Worm (Caenorhabditis elegans) whole organism, mixed stage, embryonic: Measurements from ENCODE around the gene srbc-49.

Source experiments
- cnd-1 ChIP-seq: fragments of 200-800 bp; sonication (Bioruptor generic); optimal IDR thresholded peaks from 2 replicates; lab custom pipeline; 2018; ENCODE audit warnings: mild to moderate bottlenecking, missing genetic modification characterization, missing compliant biosample characterization
- drap-1 ChIP-seq: fragments of 200-800 bp; sonication (Bioruptor generic); optimal IDR thresholded peaks from 3 replicates; lab custom pipeline; 2018; ENCODE audit warnings: mild to moderate bottlenecking, missing genetic modification characterization, missing compliant biosample characterization
- flh-1 ChIP-seq: fragments of 200-800 bp; sonication (Bioruptor generic); optimal IDR thresholded peaks from 2 replicates; lab custom pipeline; 2018; ENCODE audit warnings: mild to moderate bottlenecking, missing genetic modification characterization, moderate library complexity, missing compliant biosample characterization
- lin-13 ChIP-seq: fragments of 150-350 bp; optimal IDR thresholded peaks from 2 replicates; lab custom pipeline; 2014; ENCODE audit warnings: missing biosample characterization, missing genetic modification characterization
- lsy-2 ChIP-seq: fragments of 150-350 bp; optimal IDR thresholded peaks from 2 replicates; lab custom pipeline; 2014; ENCODE audit warnings: missing biosample characterization, missing genetic modification characterization
- nhr-12 ChIP-seq: fragments of 150-350 bp; optimal IDR thresholded peaks from 2 replicates; lab custom pipeline; 2014; ENCODE audit warnings: missing biosample characterization, missing genetic modification characterization
- nhr-237 ChIP-seq: fragments of 150-350 bp; optimal IDR thresholded peaks from 2 replicates; lab custom pipeline; 2014; ENCODE audit warnings: missing biosample characterization, missing genetic modification characterization
- nhr-28 ChIP-seq: fragments of 150-350 bp; optimal IDR thresholded peaks from 2 replicates; lab custom pipeline; 2014; ENCODE audit warnings: missing biosample characterization, missing genetic modification characterization
- pha-4 ChIP-seq: fragments of 150-350 bp; optimal IDR thresholded peaks from 2 replicates; lab custom pipeline; 2018; ENCODE audit warnings: missing biosample characterization, missing genetic modification reagents, missing genetic modification characterization
- unc-120 ChIP-seq: sonication (generic microtip); optimal IDR thresholded peaks from 2 replicates; lab custom pipeline; 2017; ENCODE audit warnings: missing genetic modification characterization, missing compliant biosample characterization; ENCODE audit not compliant: poor library complexity, severe bottlenecking
- unc-62 ChIP-seq: fragments of 150-350 bp; optimal IDR thresholded peaks from 2 replicates; lab custom pipeline; 2014; ENCODE audit warnings: missing biosample characterization, missing genetic modification reagents, missing genetic modification characterization
- ztf-11 ChIP-seq: fragments of 150-350 bp; optimal IDR thresholded peaks from 2 replicates; lab custom pipeline; 2014; ENCODE audit warnings: missing biosample characterization, missing genetic modification characterization

DNA sequence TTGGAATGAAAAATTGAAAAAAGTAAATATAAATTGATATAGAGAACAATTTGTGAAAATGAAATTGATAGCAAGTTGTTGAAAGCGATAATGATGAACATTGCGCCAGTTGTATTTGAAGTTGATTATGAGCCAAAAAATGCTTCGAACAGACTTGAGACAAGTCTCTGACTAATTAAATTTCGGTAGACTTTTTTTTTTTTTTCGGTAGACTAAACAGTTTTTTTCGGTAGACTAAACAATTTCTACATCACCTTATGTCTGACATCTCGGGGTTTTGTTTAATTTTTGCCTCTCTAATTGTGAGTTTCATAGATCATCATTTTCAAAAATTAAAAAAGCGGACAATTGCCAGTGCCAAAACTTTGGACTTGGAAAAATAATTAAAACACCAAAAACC, 12.1 kb downstream of the srbc-49 start, which contains the start of gene srbc-54:
- TF ChIP-seq flh-1, result no peak
- no peak for TF ChIP-seq cnd-1
- no peak for TF ChIP-seq unc-62
- no peak for TF ChIP-seq ztf-11
- TF ChIP-seq lin-13, result no peak
- no peak for TF ChIP-seq lsy-2 (tag; lab: Kevin White, UChicago)
- no peak for TF ChIP-seq nhr-28 (tag; lab: Kevin White, UChicago)
- TF ChIP-seq nhr-237 (tag; lab: Kevin White, UChicago), result no peak
- no peak for TF ChIP-seq nhr-12 (tag; lab: Kevin White, UChicago)
- no peak for TF ChIP-seq unc-120 (tag; lab: Kevin White, UChicago)
- TF ChIP-seq drap-1 (GFP tag; lab: Kevin White, UChicago), result no peak
- TF ChIP-seq pha-4, result no peak
